Fruit fly (Drosophila melanogaster) whole organism, embryonic: Measurements from ENCODE around the gene gdl.

ENCODE experiments used
- ATbp ChIP-seq: fragments of 200-800 bp; sonication (Bioruptor generic); optimal IDR thresholded peaks from 2 replicates; lab custom pipeline; 2017; ENCODE audit warnings: missing biosample characterization, mild to moderate bottlenecking, missing genetic modification characterization, missing genetic modification reagents
- CG11085 ChIP-seq: fragments of 200-800 bp; sonication (Bioruptor generic); IDR thresholded peaks from 2 replicates; pipeline ENCODE4 v1.3.6; 2022; ENCODE audit warnings: missing biosample characterization, missing genetic modification characterization
- CG11695 ChIP-seq: fragments of 200-800 bp; sonication (Bioruptor generic); IDR thresholded peaks from 3 replicates; pipeline ENCODE4 v1.3.6; 2022; ENCODE audit warnings: missing biosample characterization, missing genetic modification characterization
- CG11696 ChIP-seq: fragments of 200-800 bp; sonication (Bioruptor generic); IDR thresholded peaks from 2 replicates; pipeline ENCODE4 v1.3.6; 2022; ENCODE audit warnings: missing biosample characterization, missing genetic modification characterization
- CG15011 ChIP-seq: fragments of 200-800 bp; sonication (Bioruptor generic); optimal IDR thresholded peaks from 3 replicates; lab custom pipeline; 2018; ENCODE audit warnings: missing biosample characterization, mild to moderate bottlenecking, missing genetic modification characterization
- CG1602 ChIP-seq: fragments of 200-800 bp; sonication (Bioruptor generic); optimal IDR thresholded peaks from 3 replicates; lab custom pipeline; 2016; ENCODE audit warnings: missing biosample characterization, missing genetic modification characterization
- CG16815 ChIP-seq: fragments of 200-800 bp; sonication (Bioruptor generic); optimal IDR thresholded peaks from 3 replicates; lab custom pipeline; 2017; ENCODE audit warnings: missing biosample characterization, mild to moderate bottlenecking, missing genetic modification characterization
- CG17359 ChIP-seq: fragments of 200-800 bp; sonication (Bioruptor generic); optimal IDR thresholded peaks from 3 replicates; lab custom pipeline; 2018; ENCODE audit warnings: missing biosample characterization, mild to moderate bottlenecking, missing genetic modification characterization, moderate library complexity
- CG17802 ChIP-seq: fragments of 200-800 bp; sonication (Bioruptor generic); optimal IDR thresholded peaks from 2 replicates; lab custom pipeline; 2018; ENCODE audit warnings: missing biosample characterization, mild to moderate bottlenecking, missing genetic modification characterization, moderate library complexity
- CG18011 ChIP-seq: fragments of 200-800 bp; sonication (Bioruptor generic); optimal IDR thresholded peaks from 2 replicates; lab custom pipeline; 2017; ENCODE audit warnings: missing biosample characterization, missing genetic modification characterization, mild to moderate bottlenecking, moderate library complexity, missing genotype
- CG2199 ChIP-seq: fragments of 200-800 bp; sonication (Bioruptor generic); IDR thresholded peaks from 3 replicates; pipeline ENCODE4 v1.3.6; 2022; ENCODE audit warnings: missing biosample characterization, missing genetic modification characterization
- CG2875 ChIP-seq: fragments of 200-800 bp; sonication (Bioruptor generic); optimal IDR thresholded peaks from 2 replicates; lab custom pipeline; 2017; ENCODE audit warnings: missing biosample characterization, mild to moderate bottlenecking, missing genetic modification characterization, missing genetic modification reagents
- CG30403 ChIP-seq: fragments of 200-800 bp; sonication (Bioruptor generic); optimal IDR thresholded peaks from 3 replicates; lab custom pipeline; 2016; ENCODE audit warnings: missing biosample characterization, missing genetic modification characterization
- CG3847 ChIP-seq: fragments of 200-800 bp; sonication (Bioruptor generic); IDR thresholded peaks from 2 replicates; pipeline ENCODE4 v1.3.6; 2022; ENCODE audit warnings: missing biosample characterization, missing genetic modification characterization
- CG5180 ChIP-seq: fragments of 200-800 bp; sonication (Bioruptor generic); optimal IDR thresholded peaks from 3 replicates; lab custom pipeline; 2017; ENCODE audit warnings: missing biosample characterization, missing genetic modification characterization, mild to moderate bottlenecking, moderate library complexity, missing genetic modification reagents
- CG7271 ChIP-seq: fragments of 200-800 bp; sonication (Bioruptor generic); optimal IDR thresholded peaks from 2 replicates; lab custom pipeline; 2018; ENCODE audit warnings: missing biosample characterization, mild to moderate bottlenecking, missing genetic modification characterization, moderate library complexity
- CG9215 ChIP-seq: fragments of 200-800 bp; sonication (Bioruptor generic); IDR thresholded peaks from 2 replicates; pipeline ENCODE4 v1.3.6; 2022; ENCODE audit warnings: missing biosample characterization, missing genetic modification characterization
- Camta ChIP-seq: fragments of 200-800 bp; sonication (Bioruptor generic); optimal IDR thresholded peaks from 2 replicates; lab custom pipeline; 2016; ENCODE audit warnings: missing biosample characterization, missing genetic modification characterization
- Deaf1 ChIP-seq: fragments of 200-800 bp; optimal IDR thresholded peaks from 3 replicates; lab custom pipeline; 2019; ENCODE audit warnings: missing biosample characterization, mild to moderate bottlenecking, missing genetic modification characterization, moderate library complexity
- Dip2 ChIP-seq: fragments of 200-800 bp; sonication (Bioruptor generic); IDR thresholded peaks from 2 replicates; pipeline ENCODE4 v1.3.6; 2022; ENCODE audit warnings: missing biosample characterization, missing genetic modification characterization
- Dp ChIP-seq: fragments of 200-800 bp; sonication (Bioruptor generic); optimal IDR thresholded peaks from 2 replicates; lab custom pipeline; 2018; ENCODE audit warnings: missing biosample characterization, mild to moderate bottlenecking, missing genetic modification characterization, moderate library complexity
- Fer3 ChIP-seq: fragments of 200-800 bp; sonication (Bioruptor generic); optimal IDR thresholded peaks from 2 replicates; lab custom pipeline; 2018; ENCODE audit warnings: missing biosample characterization, mild to moderate bottlenecking, missing genetic modification characterization, moderate library complexity
- GATAe ChIP-seq: fragments of 200-800 bp; sonication (Bioruptor generic); conservative IDR thresholded peaks from 2 replicates; pipeline ENCODE4 v1.3.6; 2022; ENCODE audit warnings: missing biosample characterization, missing genetic modification characterization
- HLH54F ChIP-seq: fragments of 200-800 bp; sonication (Bioruptor generic); optimal IDR thresholded peaks from 3 replicates; lab custom pipeline; 2016; ENCODE audit warnings: missing biosample characterization, missing genetic modification characterization
- Hsf ChIP-seq: fragments of 200-800 bp; sonication (Bioruptor generic); optimal IDR thresholded peaks from 3 replicates; lab custom pipeline; 2016; ENCODE audit warnings: missing biosample characterization, missing genetic modification characterization
- Kr ChIP-seq: fragments of 200-800 bp; sonication (Bioruptor generic); optimal IDR thresholded peaks from 2 replicates; lab custom pipeline; 2017; ENCODE audit warnings: missing biosample characterization, mild to moderate bottlenecking, missing genetic modification characterization
- Lhr ChIP-seq: fragments of 200-800 bp; sonication (Bioruptor generic); optimal IDR thresholded peaks from 3 replicates; lab custom pipeline; 2017; ENCODE audit warnings: mild to moderate bottlenecking, missing biosample characterization, missing genetic modification reagents, missing genetic modification characterization
- Lpt ChIP-seq: fragments of >200 bp; optimal IDR thresholded peaks from 2 replicates; lab custom pipeline; 2018; ENCODE audit warnings: missing biosample characterization, missing genetic modification characterization
- Myb ChIP-seq: fragments of 200-800 bp; sonication (Bioruptor generic); optimal IDR thresholded peaks from 2 replicates; lab custom pipeline; 2016; ENCODE audit warnings: missing biosample characterization, missing genetic modification characterization
- Nf-YA ChIP-seq: fragments of 200-800 bp; sonication (Bioruptor generic); IDR thresholded peaks from 2 replicates; pipeline ENCODE4 v1.3.6; 2022; ENCODE audit warnings: missing biosample characterization, missing genetic modification characterization
- Ravus ChIP-seq: fragments of 200-800 bp; sonication (Bioruptor generic); IDR thresholded peaks from 2 replicates; pipeline ENCODE4 v1.3.6; 2022; ENCODE audit warnings: missing biosample characterization, missing genetic modification characterization
- Taf1 ChIP-seq: fragments of 200-800 bp; sonication (Bioruptor generic); IDR thresholded peaks from 2 replicates; pipeline ENCODE4 v1.3.6; 2022; ENCODE audit warnings: missing biosample characterization, missing genetic modification characterization
- abd-A ChIP-seq: fragments of 200-800 bp; sonication (Bioruptor generic); optimal IDR thresholded peaks from 3 replicates; lab custom pipeline; 2019; ENCODE audit warnings: missing biosample characterization, mild to moderate bottlenecking, missing genetic modification characterization, moderate library complexity
- ase ChIP-seq: fragments of 200-800 bp; sonication (Bioruptor generic); IDR thresholded peaks from 3 replicates; pipeline ENCODE4 v1.3.6; 2022; ENCODE audit warnings: missing biosample characterization, missing genetic modification characterization
- cg ChIP-seq: fragments of 200-800 bp; sonication (Bioruptor generic); optimal IDR thresholded peaks from 3 replicates; lab custom pipeline; 2019; ENCODE audit warnings: missing biosample characterization, mild to moderate bottlenecking, missing genetic modification characterization, moderate library complexity
- chm ChIP-seq: fragments of 200-800 bp; sonication (Bioruptor generic); IDR thresholded peaks from 2 replicates; pipeline ENCODE4 v1.3.6; 2022; ENCODE audit warnings: missing biosample characterization, missing genetic modification characterization
- fru ChIP-seq: fragments of >200 bp; optimal IDR thresholded peaks from 2 replicates; lab custom pipeline; 2017
- gcm2 ChIP-seq: fragments of 200-800 bp; sonication (Bioruptor generic); optimal IDR thresholded peaks from 2 replicates; lab custom pipeline; 2016; ENCODE audit warnings: missing biosample characterization, missing genetic modification characterization
- hb ChIP-seq: fragments of 200-800 bp; sonication (Bioruptor generic); IDR thresholded peaks from 3 replicates; pipeline ENCODE4 v1.3.6; 2022; ENCODE audit warnings: missing biosample characterization, missing genetic modification characterization; ENCODE audit not compliant: partially characterized antibody
- kah ChIP-seq: fragments of 200-800 bp; sonication (Bioruptor generic); optimal IDR thresholded peaks from 2 replicates; lab custom pipeline; 2018; ENCODE audit warnings: missing biosample characterization, mild to moderate bottlenecking, missing genetic modification characterization
- kay ChIP-seq: fragments of 200-800 bp; sonication (Bioruptor generic); optimal IDR thresholded peaks from 2 replicates; lab custom pipeline; 2016; ENCODE audit warnings: missing biosample characterization, missing genetic modification characterization
- klu ChIP-seq: fragments of 200-800 bp; sonication (Bioruptor generic); IDR thresholded peaks from 2 replicates; pipeline ENCODE4 v1.3.6; 2022; ENCODE audit warnings: missing biosample characterization, missing genetic modification characterization
- lilli ChIP-seq: fragments of 200-800 bp; sonication (Bioruptor generic); optimal IDR thresholded peaks from 3 replicates; lab custom pipeline; 2016; ENCODE audit warnings: missing biosample characterization, missing genetic modification characterization
- nom ChIP-seq: fragments of 200-800 bp; sonication (Bioruptor generic); optimal IDR thresholded peaks from 2 replicates; lab custom pipeline; 2017; ENCODE audit warnings: missing biosample characterization, missing genetic modification characterization, mild to moderate bottlenecking, moderate library complexity, missing genetic modification reagents
- schlank ChIP-seq: fragments of 200-800 bp; sonication (Bioruptor generic); optimal IDR thresholded peaks from 2 replicates; lab custom pipeline; 2018; ENCODE audit warnings: missing biosample characterization, mild to moderate bottlenecking, missing genetic modification characterization
- sens-2 ChIP-seq: fragments of 200-800 bp; sonication (Bioruptor generic); IDR thresholded peaks from 2 replicates; pipeline ENCODE4 v1.3.6; 2022; ENCODE audit warnings: missing biosample characterization, missing genetic modification characterization
- sug ChIP-seq: fragments of 200-800 bp; optimal IDR thresholded peaks from 2 replicates; lab custom pipeline; 2019; ENCODE audit warnings: missing biosample characterization, mild to moderate bottlenecking, missing genetic modification characterization, moderate library complexity
- tup ChIP-seq: fragments of 200-800 bp; sonication (Bioruptor generic); optimal IDR thresholded peaks from 2 replicates; lab custom pipeline; 2016; ENCODE audit warnings: missing biosample characterization, mild to moderate bottlenecking, missing genetic modification characterization, moderate library complexity
- vnd ChIP-seq: fragments of 200-800 bp; sonication (Bioruptor generic); IDR thresholded peaks from 3 replicates; pipeline ENCODE4 v1.3.6; 2022; ENCODE audit warnings: missing biosample characterization, missing genetic modification characterization; ENCODE audit not compliant: partially characterized antibody
- wdn ChIP-seq: fragments of 200-800 bp; sonication (Bioruptor generic); IDR thresholded peaks from 2 replicates; pipeline ENCODE4 v1.3.6; 2022; ENCODE audit warnings: missing biosample characterization, missing genetic modification characterization
- yki ChIP-seq: fragments of >200 bp; optimal IDR thresholded peaks from 3 replicates; lab custom pipeline; 2018

The gdl gene

dm6 chr3L:15508233-15508632 lies 1.0 kb upstream of the gdl start, which contains the start of gene CG7841 (continued):
- TF ChIP-seq schlank (tag; lab: Kevin White, UChicago) (peak; percentile 97), CG16815 (GFP tag; lab: Kevin White, UChicago) (peak; percentile 87), CG11695 (GFP tag; lab: Robert Waterston, UW) (peak; percentile 98), Taf1 (GFP tag; lab: Robert Waterston, UW) (peak; percentile 89; the same call in 1 of the 2 replicates), CG15011 (GFP tag; lab: Kevin White, UChicago) (peak; percentile 97), Lhr (peak; percentile 93), HLH54F (GFP tag; lab: Kevin White, UChicago) (peak; percentile 97), hb (GFP tag; lab: Robert Waterston, UW) (no peak), CG11696 (GFP tag; lab: Robert Waterston, UW) (peak; percentile 91), CG5180 (GFP tag; lab: Kevin White, UChicago) (peak; percentile 93), chm (GFP tag; lab: Robert Waterston, UW) (peak; percentile 98), sug (peak; percentile 99), Dip2 (GFP tag; lab: Robert Waterston, UW) (no peak), Ravus (GFP tag; lab: Robert Waterston, UW) (peak; percentile 75; the same call in 1 of the 2 replicates), Hsf (GFP tag; lab: Kevin White, UChicago) (peak; percentile 98), CG2875 (GFP tag; lab: Kevin White, UChicago) (peak; percentile 97), lilli (GFP tag; lab: Kevin White, UChicago) (peak; percentile 98), Deaf1 (tag; lab: Kevin White, UChicago) (peak; percentile 87), GATAe (GFP tag; lab: Robert Waterston, UW) (no peak; the same call in 1 of the 2 replicates), kah (GFP tag; lab: Kevin White, UChicago) (peak; percentile 97), CG3847 (peak; percentile 94), CG30403 (GFP tag; lab: Kevin White, UChicago) (peak; percentile 97), kay (GFP tag; lab: Kevin White, UChicago) (peak; percentile 93), CG17802 (tag; lab: Kevin White, UChicago) (peak; percentile 85), CG1602 (GFP tag; lab: Kevin White, UChicago) (peak; percentile 93), cg (GFP tag; lab: Kevin White, UChicago) (peak; percentile 21), Myb (peak; percentile 87), CG17359 (tag; lab: Kevin White, UChicago) (peak; percentile 98), wdn (GFP tag; lab: Robert Waterston, UW) (peak; percentile 93), Kr (GFP tag; lab: Kevin White, UChicago) (peak; percentile 85), CG9215 (no peak), Fer3 (peak; percentile 98), sens-2 (GFP tag; lab: Robert Waterston, UW) (peak; percentile 97), ase (GFP tag; lab: Robert Waterston, UW) (no peak; the same call in 2 of the 3 replicates), gcm2 (GFP tag; lab: Kevin White, UChicago) (peak; percentile 96), CG18011 (peak; percentile 91), CG2199 (peak; percentile 94), CG7271 (tag; lab: Kevin White, UChicago) (peak; percentile 86), vnd (GFP tag; lab: Robert Waterston, UW) (no peak), yki (lab: Kevin White, UChicago) (peak; percentile 51), CG11085 (GFP tag; lab: Robert Waterston, UW) (no peak; the same call in 1 of the 2 replicates), Nf-YA (GFP tag; lab: Robert Waterston, UW) (peak; percentile 92), ATbp (peak; percentile 96), abd-A (tag; lab: Kevin White, UChicago) (peak; percentile 95), Dp (GFP tag; lab: Kevin White, UChicago) (peak; percentile 87), Lpt (GFP tag; lab: Kevin White, UChicago) (no peak), nom (GFP tag; lab: Kevin White, UChicago) (peak; percentile 98), fru (lab: Kevin White, UChicago) (no peak), klu (GFP tag; lab: Robert Waterston, UW) (no peak; the same call in 1 of the 2 replicates), Camta (GFP tag; lab: Kevin White, UChicago) (peak; percentile 97), tup (GFP tag; lab: Kevin White, UChicago) (peak; percentile 96)
